Worm (Caenorhabditis elegans) whole organism, L1 larva: ENCODE data around the gene T28A8.3.
"Not testable (repeated sequence)": the region's sequence is repeated elsewhere in the genome, so short reads cannot be mapped to it uniquely, and the experiment has no call there.

Experiments
- C04F5.9 ChIP-seq: sonication (generic microtip); optimal IDR thresholded peaks from 2 replicates; lab custom pipeline; 2016; ENCODE audit warnings: missing genetic modification characterization, missing compliant biosample characterization
- C34B4.2 ChIP-seq: sonication (generic microtip); optimal IDR thresholded peaks from 2 replicates; lab custom pipeline; 2017; ENCODE audit warnings: mild to moderate bottlenecking, missing genetic modification characterization, missing compliant biosample characterization
- F16B12.6 ChIP-seq: fragments of 150-350 bp; optimal IDR thresholded peaks from 2 replicates; lab custom pipeline; 2014; ENCODE audit warnings: missing biosample characterization, missing genetic modification characterization
- alr-1 ChIP-seq: fragments of 200-800 bp; sonication (Bioruptor generic); optimal IDR thresholded peaks from 2 replicates; lab custom pipeline; 2018; ENCODE audit warnings: borderline replicate concordance, mild to moderate bottlenecking, missing genetic modification characterization, missing compliant biosample characterization
- ama-1 ChIP-seq: fragments of 150-350 bp; optimal IDR thresholded peaks from 2 replicates; lab custom pipeline; 2014
- blmp-1 ChIP-seq: fragments of 150-350 bp; optimal IDR thresholded peaks from 2 replicates; lab custom pipeline; 2014; ENCODE audit warnings: missing biosample characterization, missing genetic modification characterization
- ceh-63 ChIP-seq: fragments of 200-800 bp; sonication (Bioruptor generic); optimal IDR thresholded peaks from 2 replicates; lab custom pipeline; 2018; ENCODE audit warnings: mild to moderate bottlenecking, missing genetic modification characterization, missing compliant biosample characterization
- ceh-82 ChIP-seq, 3 experiments: fragments of 150-350 bp in 1 of 3; sonication (generic microtip) in 2 of 3; optimal IDR thresholded peaks; 2 replicates each; lab custom pipeline; 2014 to 2017; ENCODE audit warnings: missing biosample characterization in 3 of 3, missing genetic modification characterization in 3 of 3
- dpl-1 ChIP-seq, 3 experiments: fragments of 150-350 bp in 2 of 3; sonication (generic microtip) in 1 of 3; optimal IDR thresholded peaks; 2 replicates each; lab custom pipeline; 2014 to 2017; ENCODE audit warnings: missing biosample characterization in 3 of 3, missing genetic modification characterization in 3 of 3, missing genetic modification reagents in 3 of 3
- dsc-1 ChIP-seq: sonication (generic microtip); optimal IDR thresholded peaks from 2 replicates; lab custom pipeline; 2016; ENCODE audit warnings: mild to moderate bottlenecking, missing genetic modification characterization, missing compliant biosample characterization
- efl-1 ChIP-seq, 4 experiments: fragments of 150-350 bp; optimal IDR thresholded peaks in 3 of 4; peaks in 1 of 4; 1 replicate in 1 of 4; 2 replicates in 3 of 4; lab custom pipeline; 2014; ENCODE audit warnings: missing biosample characterization in 2 of 4, missing genetic modification characterization in 2 of 4, missing genetic modification reagents in 2 of 4
- egl-13 ChIP-seq: sonication (generic microtip); optimal IDR thresholded peaks from 2 replicates; lab custom pipeline; 2016; ENCODE audit warnings: missing genotype, missing genetic modification reagents, missing genetic modification characterization, missing compliant biosample characterization
- egl-27 ChIP-seq, 2 experiments: fragments of 150-350 bp in 1 of 2; sonication (generic microtip); optimal IDR thresholded peaks; 3 replicates each; lab custom pipeline; 2017 to 2018; ENCODE audit warnings: missing biosample characterization in 2 of 2, missing genetic modification characterization in 2 of 2, missing genetic modification reagents in 2 of 2
- elt-3 ChIP-seq, 6 experiments: fragments of 150-350 bp in 1 of 6; sonication (generic microtip); optimal IDR thresholded peaks; 2 replicates each; lab custom pipeline; 2017 to 2018; ENCODE audit warnings: missing biosample characterization in 6 of 6, missing genetic modification characterization in 6 of 6, inconsistent platforms in 1 of 6
- fkh-4 ChIP-seq: sonication (generic microtip); optimal IDR thresholded peaks from 2 replicates; lab custom pipeline; 2016; ENCODE audit warnings: missing compliant biosample characterization, missing genetic modification characterization, borderline replicate concordance
- fkh-8 ChIP-seq: sonication (generic microtip); optimal IDR thresholded peaks from 2 replicates; lab custom pipeline; 2016; ENCODE audit warnings: mild to moderate bottlenecking, missing genetic modification characterization, missing compliant biosample characterization
- grh-1 ChIP-seq: fragments of 200-800 bp; sonication (Bioruptor generic); IDR thresholded peaks from 2 replicates; pipeline ENCODE4 v1.3.6; 2022; ENCODE audit warnings: missing genetic modification reagents, missing genetic modification characterization, missing compliant biosample characterization
- hlh-17 ChIP-seq: fragments of 200-800 bp; sonication (Bioruptor generic); optimal IDR thresholded peaks from 2 replicates; lab custom pipeline; 2018; ENCODE audit warnings: missing genetic modification characterization, mild to moderate bottlenecking, missing compliant biosample characterization, moderate library complexity, borderline replicate concordance
- lin-13 ChIP-seq: fragments of 150-350 bp; optimal IDR thresholded peaks from 2 replicates; lab custom pipeline; 2014; ENCODE audit warnings: missing biosample characterization, missing genetic modification reagents, missing genetic modification characterization
- lin-14 ChIP-seq: fragments of 200-800 bp; sonication (Bioruptor generic); optimal IDR thresholded peaks from 2 replicates; lab custom pipeline; 2018; ENCODE audit warnings: mild to moderate bottlenecking, missing genetic modification characterization, moderate library complexity, missing compliant biosample characterization
- lin-15B ChIP-seq: fragments of 150-350 bp; sonication (generic microtip); optimal IDR thresholded peaks from 3 replicates; lab custom pipeline; 2014; ENCODE audit warnings: missing biosample characterization, missing genetic modification characterization
- lin-39 ChIP-seq: fragments of 150-350 bp; optimal IDR thresholded peaks from 2 replicates; lab custom pipeline; 2014; ENCODE audit warnings: missing biosample characterization, missing genetic modification reagents, missing genetic modification characterization
- lir-3 ChIP-seq: sonication (generic microtip); optimal IDR thresholded peaks from 2 replicates; lab custom pipeline; 2016; ENCODE audit warnings: mild to moderate bottlenecking, missing genetic modification characterization, moderate library complexity, missing compliant biosample characterization; ENCODE audit not compliant: poor library complexity
- mab-9 ChIP-seq: fragments of 200-800 bp; sonication (Bioruptor generic); IDR thresholded peaks from 2 replicates; pipeline ENCODE4 v1.3.6; 2022; ENCODE audit warnings: missing genetic modification reagents, missing genetic modification characterization, missing compliant biosample characterization
- mdl-1 ChIP-seq, 2 experiments: fragments of 150-350 bp; optimal IDR thresholded peaks; 2 replicates each; lab custom pipeline; 2014 to 2017; ENCODE audit warnings: missing biosample characterization in 2 of 2, missing genetic modification characterization in 2 of 2, inconsistent platforms in 1 of 2
- mef-2 ChIP-seq: fragments of 150-350 bp; optimal IDR thresholded peaks from 2 replicates; lab custom pipeline; 2014; ENCODE audit warnings: missing biosample characterization, missing genetic modification characterization
- nhr-11 ChIP-seq: fragments of 150-350 bp; optimal IDR thresholded peaks from 2 replicates; lab custom pipeline; 2014; ENCODE audit warnings: missing biosample characterization, missing genetic modification characterization
- nhr-12 ChIP-seq: sonication (generic microtip); optimal IDR thresholded peaks from 2 replicates; lab custom pipeline; 2017; ENCODE audit warnings: missing biosample characterization, missing genetic modification characterization
- nhr-19 ChIP-seq: fragments of 200-800 bp; sonication (Bioruptor generic); conservative IDR thresholded peaks from 2 replicates; pipeline ENCODE4 v1.3.6; 2022; ENCODE audit warnings: missing genetic modification characterization, missing compliant biosample characterization
- nhr-237 ChIP-seq: fragments of 150-350 bp; optimal IDR thresholded peaks from 2 replicates; lab custom pipeline; 2014; ENCODE audit warnings: missing biosample characterization, missing genetic modification characterization
- nhr-71 ChIP-seq: sonication (generic microtip); optimal IDR thresholded peaks from 2 replicates; lab custom pipeline; 2016; ENCODE audit warnings: mild to moderate bottlenecking, missing genetic modification characterization, moderate library complexity, missing compliant biosample characterization
- nhr-77 ChIP-seq: fragments of 150-350 bp; optimal IDR thresholded peaks from 2 replicates; lab custom pipeline; 2014; ENCODE audit warnings: missing biosample characterization, missing genetic modification characterization
- nhr-84 ChIP-seq: sonication (generic microtip); optimal IDR thresholded peaks from 2 replicates; lab custom pipeline; 2017; ENCODE audit warnings: missing biosample characterization, missing genetic modification characterization
- nhr-85 ChIP-seq: sonication (generic microtip); peaks from one replicate; lab custom pipeline; 2016; ENCODE audit warnings: missing genetic modification characterization, inconsistent platforms, missing compliant biosample characterization
- nhr-90 ChIP-seq: sonication (generic microtip); optimal IDR thresholded peaks from 2 replicates; lab custom pipeline; 2016; ENCODE audit warnings: mild to moderate bottlenecking, missing genetic modification characterization, missing compliant biosample characterization; ENCODE audit not compliant: poor library complexity
- rnt-1 ChIP-seq: sonication (generic microtip); optimal IDR thresholded peaks from 2 replicates; lab custom pipeline; 2016; ENCODE audit warnings: mild to moderate bottlenecking, missing genetic modification characterization, moderate library complexity, missing compliant biosample characterization
- snpc-4 ChIP-seq: fragments of 150-350 bp; optimal IDR thresholded peaks from 2 replicates; lab custom pipeline; 2014; ENCODE audit warnings: missing biosample characterization, missing genetic modification characterization
- snu-23 ChIP-seq: sonication (generic microtip); optimal IDR thresholded peaks from 2 replicates; lab custom pipeline; 2016; ENCODE audit warnings: missing genetic modification characterization, missing compliant biosample characterization
- sup-37 ChIP-seq: fragments of 200-800 bp; sonication (Bioruptor generic); optimal IDR thresholded peaks from 2 replicates; lab custom pipeline; 2018; ENCODE audit warnings: mild to moderate bottlenecking, missing genetic modification characterization, missing compliant biosample characterization
- tbx-2 ChIP-seq: sonication (generic microtip); optimal IDR thresholded peaks from 2 replicates; lab custom pipeline; 2016; ENCODE audit warnings: missing genetic modification characterization, missing compliant biosample characterization
- tlp-1 ChIP-seq: fragments of 150-350 bp; optimal IDR thresholded peaks from 2 replicates; lab custom pipeline; 2014; ENCODE audit warnings: missing biosample characterization, missing genetic modification characterization
- unc-62 ChIP-seq: fragments of 150-350 bp; optimal IDR thresholded peaks from 2 replicates; lab custom pipeline; 2014; ENCODE audit warnings: missing biosample characterization, missing genetic modification reagents, missing genetic modification characterization
- unc-86 ChIP-seq: sonication (generic microtip); optimal IDR thresholded peaks from 2 replicates; lab custom pipeline; 2016; ENCODE audit warnings: missing genetic modification characterization, missing compliant biosample characterization
- ztf-4 ChIP-seq: fragments of 150-350 bp; optimal IDR thresholded peaks from 2 replicates; lab custom pipeline; 2014; ENCODE audit warnings: missing biosample characterization, missing genetic modification characterization

T28A8.3 gene

ce11 chrIII:13498899-13499298 is 6.9 kb upstream of the T28A8.3 start, which contains the start of gene T28A8.6:
T28A8.6 (plus strand) TSS chrIII:13499199.
- not testable (repeated sequence) for TF ChIP-seq dpl-1 (GFP tag; optimal IDR thresholded peaks at IDR 0.05; lab: Kevin White, UChicago); lin-14 (GFP tag; lab: Kevin White, UChicago); rnt-1 (tag; lab: Kevin White, UChicago)

ce11 chrIII:13501599-13501998 is 4.2 kb upstream of the T28A8.3 start, which contains the start of gene T28A8.5:
T28A8.5 (plus strand) TSS chrIII:13501630.
- TF ChIP-seq unc-62 (no peak), rnt-1 (tag; lab: Kevin White, UChicago) (no peak), snpc-4 (no peak), mdl-1 (tag; optimal IDR thresholded peaks at IDR 0.05; lab: Kevin White, UChicago) (no peak), efl-1 (optimal IDR thresholded peaks at IDR 0.05; lab: Kevin White, UChicago) (no peak), efl-1 (GFP tag; optimal IDR thresholded peaks at IDR 0.05 in 1 of 2; lab: Kevin White, UChicago) (peak in 1 of 2 experiments; percentile 84)

ce11 chrIII:13502513-13502912 is 3.3 kb upstream of the T28A8.3 start, which contains the start of gene T28A8.8:
T28A8.8 (plus strand) TSS chrIII:13502813.
- TF ChIP-seq F16B12.6 (tag; lab: Kevin White, UChicago), result no peak
- no peak for TF ChIP-seq egl-13
- no peak for TF ChIP-seq nhr-77 (tag; lab: Kevin White, UChicago)
- TF ChIP-seq C34B4.2 (tag; lab: Kevin White, UChicago), result no peak
- TF ChIP-seq nhr-11 (tag; lab: Kevin White, UChicago), result no peak
- no peak for TF ChIP-seq efl-1 (optimal IDR thresholded peaks at IDR 0.05; lab: Kevin White, UChicago)
- TF ChIP-seq efl-1 (GFP tag; optimal IDR thresholded peaks at IDR 0.05 in 1 of 2; lab: Kevin White, UChicago), result no peak
- TF ChIP-seq nhr-85 (tag; lab: Kevin White, UChicago), result no peak
- no peak for TF ChIP-seq tlp-1
- TF ChIP-seq nhr-19 (GFP tag; lab: Robert Waterston, UW), result no peak
- no peak for TF ChIP-seq ama-1 (lab: Kevin White, UChicago)
- no peak for TF ChIP-seq nhr-90
- no peak for TF ChIP-seq snu-23 (GFP tag; lab: Kevin White, UChicago)
- TF ChIP-seq tbx-2, result no peak
- no peak for TF ChIP-seq unc-86 (tag; lab: Kevin White, UChicago)
- no peak for TF ChIP-seq nhr-12 (tag; lab: Kevin White, UChicago)
- TF ChIP-seq alr-1, result no peak
- TF ChIP-seq nhr-71 (tag; lab: Kevin White, UChicago), result no peak
- TF ChIP-seq mef-2, result no peak
- TF ChIP-seq ztf-4 (tag; lab: Kevin White, UChicago), result no peak

- TF ChIP-seq fkh-8 (tag; lab: Kevin White, UChicago), result no peak
- no peak for TF ChIP-seq ceh-63 (GFP tag; lab: Kevin White, UChicago)
- TF ChIP-seq nhr-237 (tag; lab: Kevin White, UChicago), result no peak
- TF ChIP-seq nhr-84 (tag; lab: Kevin White, UChicago), result no peak
- TF ChIP-seq lin-14 (GFP tag; lab: Kevin White, UChicago), result no peak
- no peak for TF ChIP-seq dsc-1 (tag; lab: Kevin White, UChicago)
- no peak for TF ChIP-seq snpc-4
- no peak for TF ChIP-seq C04F5.9 (tag; lab: Kevin White, UChicago)
- TF ChIP-seq ceh-82 (tag; optimal IDR thresholded peaks at IDR 0.05; lab: Kevin White, UChicago), result no peak
- TF ChIP-seq hlh-17 (GFP tag; lab: Kevin White, UChicago), result no peak
- TF ChIP-seq, all 84 proteins: peak for 0
Observed at ce11 chrIII:13503379-13503778, 2.4 kb upstream of the T28A8.3 start, which contains the start of gene T28A8.4. T28A8.4 (plus strand) TSS chrIII:13503679.

ce11 chrIII:13510753-13511152 is 4.9 kb downstream of the T28A8.3 start:
- TF ChIP-seq elt-3 (tag; optimal IDR thresholded peaks at IDR 0.05; lab: Kevin White, UChicago) (no peak), grh-1 (GFP tag; lab: Robert Waterston, UW) (no peak), fkh-8 (tag; lab: Kevin White, UChicago) (no peak), F16B12.6 (tag; lab: Kevin White, UChicago) (no peak), sup-37 (GFP tag; lab: Kevin White, UChicago) (no peak), efl-1 (optimal IDR thresholded peaks at IDR 0.05; lab: Kevin White, UChicago) (no peak), efl-1 (GFP tag; optimal IDR thresholded peaks at IDR 0.05 in 1 of 2; lab: Kevin White, UChicago) (no peak), dsc-1 (tag; lab: Kevin White, UChicago) (no peak), lin-39 (no peak), ztf-4 (tag; lab: Kevin White, UChicago) (no peak), mab-9 (GFP tag; lab: Robert Waterston, UW) (no peak), egl-13 (no peak), lir-3 (tag; lab: Kevin White, UChicago) (no peak), tbx-2 (no peak), lin-13 (no peak), blmp-1 (no peak), lin-15B (tag; lab: Kevin White, UChicago) (no peak), fkh-4 (tag; lab: Kevin White, UChicago) (no peak), egl-27 (tag; optimal IDR thresholded peaks at IDR 0.05; lab: Kevin White, UChicago) (no peak)
